Fruit fly (Drosophila melanogaster): ENCODE measurements around the gene CycT.
A peak's percentile ranks its signal among the peaks of the same experiment; 100 is the strongest.

Gene CycT

dm6 chr3L:17596897-17597296, 39.3 kb upstream of the CycT start (continued):
- TF ChIP-seq bbx (GFP tag; IDR thresholded peaks at IDR 0.05; ENCODE audit: partially characterized antibody), result peak; percentile 61; the same call in 1 of the 2 replicates
- TF ChIP-seq hb (GFP tag; IDR thresholded peaks at IDR 0.05; ENCODE audit: partially characterized antibody), result no peak
- TF ChIP-seq Tbp (GFP tag; optimal IDR thresholded peaks at IDR 0.05), result no peak
- no peak for TF ChIP-seq CG10274 (GFP tag; optimal IDR thresholded peaks at IDR 0.05)
- TF ChIP-seq tap (tag; optimal IDR thresholded peaks at IDR 0.05), result no peak
- TF ChIP-seq Meics (GFP tag; optimal IDR thresholded peaks at IDR 0.05), result no peak
- no peak for TF ChIP-seq hth (optimal IDR thresholded peaks at IDR 0.05)
- peak; percentile 10 for TF ChIP-seq Dad (GFP tag; optimal IDR thresholded peaks at IDR 0.05)
- no peak for TF ChIP-seq Ssrp (tag; optimal IDR thresholded peaks at IDR 0.05)
- TF ChIP-seq stwl (tag; optimal IDR thresholded peaks at IDR 0.05), result peak; percentile 52
- peak; percentile 7; the same call in 1 of the 3 replicates for TF ChIP-seq ken (GFP tag; IDR thresholded peaks at IDR 0.05)
- TF ChIP-seq sens-2 (GFP tag; IDR thresholded peaks at IDR 0.05), result no peak
- TF ChIP-seq CG31224 (GFP tag; IDR thresholded peaks at IDR 0.05), result no peak
- no peak for TF ChIP-seq MESR4 (GFP tag; optimal IDR thresholded peaks at IDR 0.05)
- peak; percentile 54; the same call in 2 of the 3 replicates for TF ChIP-seq Opbp (GFP tag; IDR thresholded peaks at IDR 0.05; ENCODE audit: partially characterized antibody)
- TF ChIP-seq CG12236 (GFP tag; optimal IDR thresholded peaks at IDR 0.05), result no peak
- TF ChIP-seq CG10979 (tag; optimal IDR thresholded peaks at IDR 0.05), result peak; percentile 4
- TF ChIP-seq CG6689 (GFP tag; IDR thresholded peaks at IDR 0.05), result no peak
- TF ChIP-seq CG10267 (tag; optimal IDR thresholded peaks at IDR 0.05), result peak; percentile 55
- no peak for TF ChIP-seq CG34224 (GFP tag; IDR thresholded peaks at IDR 0.05; ENCODE audit: partially characterized antibody)
- TF ChIP-seq cad (GFP tag; optimal IDR thresholded peaks at IDR 0.05), result peak; percentile 15
- no peak for TF ChIP-seq CG12104 (GFP tag; optimal IDR thresholded peaks at IDR 0.05)
- TF ChIP-seq CG6654 (GFP tag; optimal IDR thresholded peaks at IDR 0.05), result peak; percentile 99
- peak; percentile 5 for TF ChIP-seq Fer1 (GFP tag; optimal IDR thresholded peaks at IDR 0.05)
- TF ChIP-seq pum (GFP tag; optimal IDR thresholded peaks at IDR 0.05), result peak; percentile 16
- no peak for TF ChIP-seq NFAT (GFP tag; IDR thresholded peaks at IDR 0.05)
- no peak for TF ChIP-seq CG15073 (GFP tag; optimal IDR thresholded peaks at IDR 0.05)
- peak; percentile 30 for TF ChIP-seq CG17829 (tag; optimal IDR thresholded peaks at IDR 0.05)
- no peak for TF ChIP-seq chn (GFP tag; optimal IDR thresholded peaks at IDR 0.05)
- no peak for TF ChIP-seq dmrt99B (tag; optimal IDR thresholded peaks at IDR 0.05)
- no peak for TF ChIP-seq Doc3 (GFP tag; IDR thresholded peaks at IDR 0.05; ENCODE audit: partially characterized antibody)
- peak; percentile 44 for TF ChIP-seq nau (GFP tag; optimal IDR thresholded peaks at IDR 0.05)
- peak; percentile 78 for TF ChIP-seq CG8478 (optimal IDR thresholded peaks at IDR 0.05)
- no peak for TF ChIP-seq CG14050 (GFP tag; IDR thresholded peaks at IDR 0.05)
- TF ChIP-seq BEAF-32 (GFP tag; optimal IDR thresholded peaks at IDR 0.05), result peak; percentile 11
- peak; percentile 41 for TF ChIP-seq pho (GFP tag; optimal IDR thresholded peaks at IDR 0.05)
- TF ChIP-seq ERR (GFP tag; optimal IDR thresholded peaks at IDR 0.05), result peak; percentile 9
- TF ChIP-seq slbo (GFP tag; IDR thresholded peaks at IDR 0.05), result peak; percentile 8; the same call in 1 of the 2 replicates
- TF ChIP-seq Lhr (GFP tag; optimal IDR thresholded peaks at IDR 0.05), result peak; percentile 93
- TF ChIP-seq Blimp-1 (GFP tag; optimal IDR thresholded peaks at IDR 0.05), result no peak
- peak; percentile 86 for TF ChIP-seq HmgZ (tag; optimal IDR thresholded peaks at IDR 0.05)
- no peak for TF ChIP-seq CG6683 (GFP tag; optimal IDR thresholded peaks at IDR 0.05)
- no peak for TF ChIP-seq pnt (GFP tag; optimal IDR thresholded peaks at IDR 0.05)
- TF ChIP-seq Bdp1 (GFP tag; optimal IDR thresholded peaks at IDR 0.05), result no peak
- peak; percentile 8 for TF ChIP-seq PHDP (tag; optimal IDR thresholded peaks at IDR 0.05)
- peak; percentile 38; the same call in 1 of the 2 replicates for TF ChIP-seq inv (GFP tag; IDR thresholded peaks at IDR 0.05; ENCODE audit: partially characterized antibody)
- no peak for TF ChIP-seq sima (GFP tag; optimal IDR thresholded peaks at IDR 0.05)
- TF ChIP-seq fu2 (GFP tag; optimal IDR thresholded peaks at IDR 0.05), result no peak
- peak; percentile 27 for TF ChIP-seq phol (tag; optimal IDR thresholded peaks at IDR 0.05)
- no peak for TF ChIP-seq CG7928 (GFP tag; optimal IDR thresholded peaks at IDR 0.05)
- peak; percentile 82 for TF ChIP-seq trem (tag; optimal IDR thresholded peaks at IDR 0.05)
